Fruit fly (Drosophila melanogaster) whole organism: ENCODE results near the gene Lim3.

Source experiments
- Dll ChIP-seq: fragments of >200 bp; optimal IDR thresholded peaks from 2 replicates; lab custom pipeline; 2017
- psq ChIP-seq: fragments of >200 bp; optimal IDR thresholded peaks from 2 replicates; lab custom pipeline; 2017

DNA sequence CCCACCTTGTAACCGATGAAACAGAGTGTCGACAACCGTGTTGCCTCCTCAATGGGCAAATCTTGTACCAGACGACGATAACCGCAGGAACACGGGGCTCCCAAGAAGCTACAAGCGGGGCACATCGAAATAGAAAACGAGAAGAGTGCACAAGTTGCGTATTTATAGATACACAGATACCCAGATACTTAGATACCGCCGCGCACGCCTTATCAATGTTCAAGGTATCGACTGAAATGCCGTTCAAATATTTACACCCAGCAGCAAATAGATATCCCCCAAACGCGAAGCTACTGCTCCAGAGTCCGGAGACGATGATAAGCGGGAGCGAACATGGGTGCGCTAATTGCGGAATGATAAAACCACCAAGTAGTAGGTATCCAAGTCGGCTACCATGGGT is 9.6 kb downstream of the Lim3 start:
- TF ChIP-seq psq (no peak), Dll (lab: Kevin White, UChicago) (no peak)
